Worm (Caenorhabditis elegans): ENCODE results near the gene inft-2.

- TF ChIP-seq pqm-1 (tag; optimal IDR thresholded peaks at IDR 0.05), result no peak
- TF ChIP-seq lin-35 (GFP tag; optimal IDR thresholded peaks at IDR 0.05), result no peak
- TF ChIP-seq ama-1 (optimal IDR thresholded peaks at IDR 0.05), result no peak
- no peak for TF ChIP-seq nhr-237 (tag; optimal IDR thresholded peaks at IDR 0.05)
- no peak for TF ChIP-seq zip-4 (GFP tag; optimal IDR thresholded peaks at IDR 0.05)
Observed at ce11 chrV:12974047-12974446, 28.1 kb upstream of the inft-2 start.

All from whole organism, L1 larva.